Fruit fly (Drosophila melanogaster) whole organism, embryonic: ENCODE results near the gene CG10165.

Experiments
- B-H1 ChIP-seq: fragments of 200-800 bp; sonication (Bioruptor generic); IDR thresholded peaks from 3 replicates; pipeline ENCODE4 v1.3.6; 2022; ENCODE audit warnings: missing biosample characterization, missing genetic modification characterization
- BEAF-32 ChIP-seq: fragments of 200-800 bp; sonication (Bioruptor generic); optimal IDR thresholded peaks from 3 replicates; lab custom pipeline; 2017; ENCODE audit warnings: missing biosample characterization, missing genetic modification characterization, mild to moderate bottlenecking, moderate library complexity, missing genetic modification reagents
- Bdp1 ChIP-seq: fragments of 200-800 bp; sonication (Bioruptor generic); optimal IDR thresholded peaks from 3 replicates; lab custom pipeline; 2016; ENCODE audit warnings: missing biosample characterization, missing genetic modification characterization
- BtbVII ChIP-seq: fragments of 200-800 bp; sonication (Bioruptor generic); optimal IDR thresholded peaks from 3 replicates; lab custom pipeline; 2017; ENCODE audit warnings: missing biosample characterization, mild to moderate bottlenecking, missing genetic modification characterization
- CG11723 ChIP-seq: fragments of 200-800 bp; sonication (Bioruptor generic); optimal IDR thresholded peaks from 2 replicates; lab custom pipeline; 2017; ENCODE audit warnings: missing biosample characterization, mild to moderate bottlenecking, missing genetic modification characterization
- CG13424 ChIP-seq: fragments of 200-800 bp; sonication (Bioruptor generic); optimal IDR thresholded peaks from 2 replicates; lab custom pipeline; 2019; ENCODE audit warnings: missing biosample characterization, mild to moderate bottlenecking, missing genetic modification characterization, moderate library complexity
- CG14014 ChIP-seq: fragments of 200-800 bp; sonication (Bioruptor generic); IDR thresholded peaks from 2 replicates; pipeline ENCODE4 v1.3.6; 2022; ENCODE audit warnings: missing biosample characterization, missing genetic modification characterization
- CG17361 ChIP-seq: fragments of 200-800 bp; sonication (Bioruptor generic); IDR thresholded peaks from 3 replicates; pipeline ENCODE4 v1.3.6; 2022; ENCODE audit warnings: missing biosample characterization, missing genetic modification characterization
- CG31224 ChIP-seq: fragments of 200-800 bp; sonication (Bioruptor generic); IDR thresholded peaks from 2 replicates; pipeline ENCODE4 v1.3.6; 2022; ENCODE audit warnings: missing biosample characterization, missing genetic modification characterization
- CG3838 ChIP-seq: fragments of 200-800 bp; sonication (Bioruptor generic); optimal IDR thresholded peaks from 3 replicates; lab custom pipeline; 2016; ENCODE audit warnings: missing biosample characterization, missing genetic modification characterization
- CG6175 ChIP-seq: fragments of 200-800 bp; sonication (Bioruptor generic); IDR thresholded peaks from 3 replicates; pipeline ENCODE4 v1.3.6; 2022; ENCODE audit warnings: missing biosample characterization, missing genetic modification characterization
- CG6254 ChIP-seq: fragments of 200-800 bp; sonication (Bioruptor generic); optimal IDR thresholded peaks from 3 replicates; lab custom pipeline; 2017; ENCODE audit warnings: mild to moderate bottlenecking, missing biosample characterization, missing genetic modification reagents, missing genetic modification characterization
- CG6272 ChIP-seq: fragments of 200-800 bp; sonication (Bioruptor generic); IDR thresholded peaks from 2 replicates; pipeline ENCODE4 v1.3.6; 2022; ENCODE audit warnings: missing biosample characterization, missing genetic modification characterization
- CG6791 ChIP-seq: fragments of 200-800 bp; sonication (Bioruptor generic); IDR thresholded peaks from 3 replicates; pipeline ENCODE4 v1.3.6; 2022; ENCODE audit warnings: missing biosample characterization, missing genetic modification characterization; ENCODE audit not compliant: partially characterized antibody
- CG7745 ChIP-seq: fragments of 200-800 bp; sonication (Bioruptor generic); optimal IDR thresholded peaks from 2 replicates; lab custom pipeline; 2018; ENCODE audit warnings: missing biosample characterization, mild to moderate bottlenecking, missing genetic modification characterization, moderate library complexity
- CG8359 ChIP-seq: fragments of 200-800 bp; sonication (Bioruptor generic); optimal IDR thresholded peaks from 2 replicates; lab custom pipeline; 2017; ENCODE audit warnings: missing biosample characterization, mild to moderate bottlenecking, missing genetic modification characterization, borderline replicate concordance
- CG9437 ChIP-seq: fragments of 200-800 bp; sonication (Bioruptor generic); optimal IDR thresholded peaks from 2 replicates; lab custom pipeline; 2018; ENCODE audit warnings: missing biosample characterization, mild to moderate bottlenecking, missing genetic modification characterization
- Chrac-16 ChIP-seq: fragments of 200-800 bp; sonication (Bioruptor generic); optimal IDR thresholded peaks from 3 replicates; lab custom pipeline; 2016; ENCODE audit warnings: missing biosample characterization, missing genetic modification characterization
- CrebB ChIP-seq: fragments of 200-800 bp; sonication (Bioruptor generic); optimal IDR thresholded peaks from 3 replicates; lab custom pipeline; 2018; ENCODE audit warnings: missing biosample characterization, mild to moderate bottlenecking, missing genetic modification characterization
- D19A ChIP-seq: fragments of 200-800 bp; optimal IDR thresholded peaks from 3 replicates; lab custom pipeline; 2019; ENCODE audit warnings: missing biosample characterization, mild to moderate bottlenecking, missing genetic modification characterization, moderate library complexity
- Dad ChIP-seq: fragments of 200-800 bp; sonication (Bioruptor generic); optimal IDR thresholded peaks from 3 replicates; lab custom pipeline; 2016; ENCODE audit warnings: missing biosample characterization, missing genetic modification characterization
- Dbx ChIP-seq: fragments of 200-800 bp; sonication (Bioruptor generic); IDR thresholded peaks from 3 replicates; pipeline ENCODE4 v1.3.6; 2022; ENCODE audit warnings: missing biosample characterization, missing genetic modification characterization
- HLHmδ ChIP-seq: fragments of 200-800 bp; sonication (Bioruptor generic); optimal IDR thresholded peaks from 2 replicates; lab custom pipeline; 2018; ENCODE audit warnings: missing biosample characterization, mild to moderate bottlenecking, missing genetic modification characterization, moderate library complexity
- Hand ChIP-seq: fragments of 200-800 bp; sonication (Bioruptor generic); optimal IDR thresholded peaks from 2 replicates; lab custom pipeline; 2017; ENCODE audit warnings: mild to moderate bottlenecking, missing biosample characterization, missing genetic modification reagents, missing genetic modification characterization
- Mad ChIP-seq: fragments of 200-800 bp; sonication (Bioruptor generic); optimal IDR thresholded peaks from 2 replicates; lab custom pipeline; 2016; ENCODE audit warnings: missing biosample characterization, missing genetic modification characterization
- Neu2 ChIP-seq: fragments of 200-800 bp; sonication (Bioruptor generic); optimal IDR thresholded peaks from 3 replicates; lab custom pipeline; 2016; ENCODE audit warnings: missing biosample characterization, missing genetic modification characterization, borderline replicate concordance
- Pdp1 ChIP-seq, 2 experiments: fragments of 200-800 bp; sonication (Bioruptor generic); optimal IDR thresholded peaks; 3 replicates each; lab custom pipeline; 2016; ENCODE audit warnings: missing biosample characterization in 2 of 2, missing genetic modification characterization in 2 of 2, mild to moderate bottlenecking in 1 of 2, moderate library complexity in 1 of 2
- abd-A ChIP-seq: fragments of 200-800 bp; sonication (Bioruptor generic); optimal IDR thresholded peaks from 3 replicates; lab custom pipeline; 2019; ENCODE audit warnings: missing biosample characterization, mild to moderate bottlenecking, missing genetic modification characterization, moderate library complexity
- ash1 ChIP-seq: fragments of 200-800 bp; sonication (Bioruptor generic); optimal IDR thresholded peaks from 2 replicates; lab custom pipeline; 2018; ENCODE audit warnings: missing biosample characterization, mild to moderate bottlenecking, missing genetic modification characterization
- chn ChIP-seq: fragments of 200-800 bp; sonication (Bioruptor generic); optimal IDR thresholded peaks from 2 replicates; lab custom pipeline; 2016; ENCODE audit warnings: missing biosample characterization, missing genetic modification characterization
- dimm ChIP-seq: fragments of 200-800 bp; sonication (Bioruptor generic); IDR thresholded peaks from 2 replicates; pipeline ENCODE4 v1.3.6; 2022; ENCODE audit warnings: missing biosample characterization, missing genetic modification characterization
- dmrt11E ChIP-seq: fragments of 200-800 bp; sonication (Bioruptor generic); optimal IDR thresholded peaks from 3 replicates; lab custom pipeline; 2018; ENCODE audit warnings: missing biosample characterization, mild to moderate bottlenecking, missing genetic modification characterization, moderate library complexity
- ems ChIP-seq: fragments of 200-800 bp; sonication (Bioruptor generic); optimal IDR thresholded peaks from 3 replicates; lab custom pipeline; 2016; ENCODE audit warnings: missing biosample characterization, missing genetic modification characterization
- gro ChIP-seq: fragments of 200-800 bp; sonication (Bioruptor generic); optimal IDR thresholded peaks from 2 replicates; lab custom pipeline; 2016; ENCODE audit warnings: missing biosample characterization, missing genetic modification characterization
- gsb-n ChIP-seq: fragments of 200-800 bp; sonication (Bioruptor generic); optimal IDR thresholded peaks from 3 replicates; lab custom pipeline; 2018; ENCODE audit warnings: missing biosample characterization, mild to moderate bottlenecking, missing genetic modification characterization
- lab ChIP-seq: fragments of 200-800 bp; sonication (Bioruptor generic); optimal IDR thresholded peaks from 3 replicates; lab custom pipeline; 2017; ENCODE audit warnings: missing biosample characterization, missing genetic modification characterization, mild to moderate bottlenecking, moderate library complexity, missing genetic modification reagents
- lilli ChIP-seq: fragments of 200-800 bp; sonication (Bioruptor generic); optimal IDR thresholded peaks from 3 replicates; lab custom pipeline; 2016; ENCODE audit warnings: missing biosample characterization, missing genetic modification characterization
- lola ChIP-seq, 3 experiments: fragments of >200 bp in 2 of 3; fragments of 200-800 bp in 1 of 3; sonication (Bioruptor generic) in 1 of 3; optimal IDR thresholded peaks; 2 replicates each; lab custom pipeline; 2017 to 2019; ENCODE audit warnings: missing biosample characterization in 3 of 3, missing genetic modification characterization in 3 of 3, mild to moderate bottlenecking in 1 of 3, moderate library complexity in 1 of 3
- prd ChIP-seq, 3 experiments: fragments of >200 bp in 2 of 3; fragments of 200-800 bp in 1 of 3; sonication (Bioruptor generic) in 1 of 3; optimal IDR thresholded peaks in 2 of 3; IDR thresholded peaks in 1 of 3; 2 replicates in 2 of 3; 3 replicates in 1 of 3; pipeline versions ENCODE4 v1.3.6 to Lab custom; 2017 to 2022; ENCODE audit warnings: missing biosample characterization in 1 of 3, missing genetic modification characterization in 1 of 3
- run ChIP-seq: fragments of 200-800 bp; sonication (Bioruptor generic); optimal IDR thresholded peaks from 3 replicates; lab custom pipeline; 2018; ENCODE audit warnings: missing biosample characterization, mild to moderate bottlenecking, missing genetic modification characterization
- sens ChIP-seq: fragments of 200-800 bp; sonication (Bioruptor generic); peaks from one replicate; lab custom pipeline; 2016; ENCODE audit warnings: missing biosample characterization, missing genetic modification characterization
- stwl ChIP-seq: fragments of 200-800 bp; sonication (Bioruptor generic); optimal IDR thresholded peaks from 3 replicates; lab custom pipeline; 2018; ENCODE audit warnings: missing biosample characterization, mild to moderate bottlenecking, missing genetic modification characterization, moderate library complexity
- tin ChIP-seq: fragments of 200-800 bp; sonication (Bioruptor generic); optimal IDR thresholded peaks from 3 replicates; lab custom pipeline; 2016; ENCODE audit warnings: missing biosample characterization, missing genetic modification characterization
- toy ChIP-seq: fragments of 200-800 bp; sonication (Bioruptor generic); IDR thresholded peaks from 2 replicates; pipeline ENCODE4 v1.3.6; 2022; ENCODE audit warnings: missing biosample characterization, missing genetic modification characterization
- zen2 ChIP-seq: fragments of 200-800 bp; sonication (Bioruptor generic); IDR thresholded peaks from 3 replicates; pipeline ENCODE4 v1.3.6; 2022; ENCODE audit warnings: missing biosample characterization, missing genetic modification characterization; ENCODE audit not compliant: partially characterized antibody

The CG10165 gene

DNA sequence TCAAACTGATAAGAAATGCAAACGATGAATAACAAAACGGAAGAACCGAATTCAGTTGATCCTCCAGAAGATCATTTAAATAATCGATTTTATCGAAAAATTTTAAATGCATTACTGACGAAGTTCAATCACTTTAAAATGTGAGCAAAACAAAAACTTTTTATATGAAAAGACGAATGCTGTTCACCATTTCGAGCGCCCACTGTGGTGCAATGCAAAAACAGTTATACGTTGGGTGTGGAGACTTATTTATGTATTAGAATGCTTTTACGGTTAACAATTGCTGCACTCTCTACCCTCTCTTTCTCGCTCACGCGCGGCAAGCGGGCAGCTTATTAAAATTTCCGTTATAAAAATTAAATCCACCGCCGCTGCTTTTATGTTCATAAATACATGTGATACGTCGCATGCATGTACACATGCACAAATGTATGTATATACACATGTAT lies 40.7 kb upstream of the CG10165 start (continued):
- peak; percentile 21 for TF ChIP-seq gsb-n (tag; lab: Kevin White, UChicago)
- TF ChIP-seq lilli (GFP tag; lab: Kevin White, UChicago), result peak; percentile 6

DNA sequence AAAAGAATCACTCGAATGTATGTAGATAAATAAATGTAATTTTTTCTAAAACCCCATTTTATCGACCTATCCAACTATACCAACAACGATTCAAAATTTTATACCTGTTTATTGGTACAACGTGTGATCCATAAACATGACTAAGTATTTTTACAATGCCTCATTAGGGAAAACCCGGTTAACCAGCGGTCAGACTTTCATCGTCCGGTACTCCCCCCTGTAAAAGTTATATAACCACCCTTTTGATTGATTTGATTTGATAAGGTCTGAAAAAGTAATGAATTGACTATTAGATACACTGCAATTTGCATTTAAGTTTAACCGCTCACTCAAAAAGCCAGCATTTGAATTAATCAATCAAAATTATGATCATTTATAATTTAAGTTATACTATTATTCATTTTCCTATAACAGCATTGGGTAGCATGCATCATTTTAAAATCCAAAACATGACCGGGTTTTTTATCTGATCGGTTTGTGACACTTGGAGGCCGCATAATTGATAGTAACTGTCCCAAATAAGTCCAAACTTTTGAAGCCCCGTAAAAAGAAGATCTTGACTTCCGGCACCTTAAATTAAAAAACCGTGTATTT lies 37.3 kb upstream of the CG10165 start:
- TF ChIP-seq gro (no peak), lab (GFP tag; lab: Kevin White, UChicago) (peak; percentile 69), Pdp1 (GFP tag; optimal IDR thresholded peaks at IDR 0.05; lab: Kevin White, UChicago) (peak in 1 of 2 experiments; percentile 93), CG31224 (no peak), dmrt11E (no peak), Dbx (GFP tag; lab: Robert Waterston, UW) (no peak), CrebB (tag; lab: Kevin White, UChicago) (no peak), sens (peak; percentile 16), tin (no peak), prd (optimal IDR thresholded peaks at IDR 0.05; lab: Kevin White, UChicago) (no peak), prd (GFP tag; IDR thresholded peaks at IDR 0.05; lab: Robert Waterston, UW) (no peak), D19A (tag; lab: Kevin White, UChicago) (peak; percentile 63)

DNA sequence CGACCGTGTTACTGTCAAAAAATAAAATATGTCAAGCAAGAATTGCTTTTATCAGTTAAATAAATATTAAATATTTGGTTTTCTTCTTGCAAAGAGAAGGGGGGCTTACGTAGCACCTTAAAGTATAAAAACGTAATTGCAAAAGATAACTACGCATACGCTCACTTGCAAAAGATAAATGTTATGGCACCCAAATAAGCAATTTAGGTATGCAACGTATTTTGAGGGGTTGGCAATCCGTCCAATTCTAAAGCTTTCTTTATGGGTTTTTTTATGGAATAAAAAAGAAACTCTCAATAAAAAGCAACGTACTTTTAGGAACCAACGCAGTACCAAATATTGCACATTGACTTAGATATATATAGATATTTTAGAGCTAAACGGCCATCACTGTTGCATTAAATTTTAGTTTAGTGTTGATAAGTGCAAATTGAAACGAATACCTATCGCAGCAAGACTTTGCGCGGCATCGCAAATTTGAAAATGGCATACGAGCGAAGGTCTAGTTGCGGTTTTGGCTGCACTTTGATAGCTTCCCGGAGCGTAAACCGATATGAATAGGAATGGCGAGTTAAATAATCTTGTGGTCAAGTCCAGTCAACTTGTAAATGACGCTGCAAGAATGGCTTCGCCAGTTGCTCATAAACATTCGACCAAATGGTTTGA lies 35.3 kb upstream of the CG10165 start, which contains the start of gene CG13077:
Gene CG13077 (plus strand): TSS at position 631 of the 666 bp plus-strand sequence.
- TF ChIP-seq CG3838 (GFP tag; lab: Kevin White, UChicago) (no peak), zen2 (peak; percentile 87), CG6254 (GFP tag; lab: Kevin White, UChicago) (no peak), CG7745 (tag; lab: Kevin White, UChicago) (no peak), ems (GFP tag; lab: Kevin White, UChicago) (no peak), chn (no peak), BtbVII (no peak), ash1 (GFP tag; lab: Kevin White, UChicago) (no peak), lola (GFP tag; optimal IDR thresholded peaks at IDR 0.05; lab: Kevin White, UChicago) (no peak), Chrac-16 (GFP tag; lab: Kevin White, UChicago) (no peak), CG6272 (GFP tag; lab: Robert Waterston, UW) (no peak), CG17361 (no peak), run (tag; lab: Kevin White, UChicago) (no peak), CG8359 (GFP tag; lab: Kevin White, UChicago) (no peak), Dad (GFP tag; lab: Kevin White, UChicago) (no peak), HLHmδ (GFP tag; lab: Kevin White, UChicago) (no peak), CG13424 (tag; lab: Kevin White, UChicago) (no peak), Hand (GFP tag; lab: Kevin White, UChicago) (no peak), lab (GFP tag; lab: Kevin White, UChicago) (no peak), dimm (no peak), CG11723 (GFP tag; lab: Kevin White, UChicago) (no peak), abd-A (tag; lab: Kevin White, UChicago) (no peak), CG14014 (GFP tag; lab: Robert Waterston, UW) (no peak), B-H1 (GFP tag; lab: Robert Waterston, UW) (no peak), Neu2 (no peak), CG9437 (GFP tag; lab: Kevin White, UChicago) (peak; percentile 98), CG6791 (GFP tag; lab: Robert Waterston, UW) (peak; percentile 79), toy (no peak), Bdp1 (GFP tag; lab: Kevin White, UChicago) (no peak), CG6175 (no peak), Mad (GFP tag; lab: Kevin White, UChicago) (no peak), BEAF-32 (GFP tag; lab: Kevin White, UChicago) (peak; percentile 43), stwl (tag; lab: Kevin White, UChicago) (peak; percentile 99)
